Fruit fly (Drosophila melanogaster) whole organism, embryonic: ENCODE data around the gene ppk30.

Experiments used
- Bgb ChIP-seq: fragments of 200-800 bp; sonication (Bioruptor generic); IDR thresholded peaks from 2 replicates; pipeline ENCODE4 v1.3.6; 2022; ENCODE audit warnings: missing biosample characterization, missing genetic modification characterization; ENCODE audit not compliant: partially characterized antibody
- CG10462 ChIP-seq: fragments of 200-800 bp; sonication (Bioruptor generic); optimal IDR thresholded peaks from 2 replicates; lab custom pipeline; 2016; ENCODE audit warnings: missing biosample characterization, missing genetic modification characterization
- CG12155 ChIP-seq: fragments of 200-800 bp; sonication (Bioruptor generic); optimal IDR thresholded peaks from 3 replicates; lab custom pipeline; 2016; ENCODE audit warnings: missing biosample characterization, missing genetic modification characterization
- CG12299 ChIP-seq: fragments of 200-800 bp; sonication (Bioruptor generic); optimal IDR thresholded peaks from 2 replicates; lab custom pipeline; 2018; ENCODE audit warnings: missing biosample characterization, mild to moderate bottlenecking, missing genetic modification characterization
- CG12744 ChIP-seq: fragments of 200-800 bp; sonication (Bioruptor generic); optimal IDR thresholded peaks from 2 replicates; lab custom pipeline; 2016; ENCODE audit warnings: missing biosample characterization, missing genetic modification characterization
- CG13624 ChIP-seq: fragments of 200-800 bp; sonication (Bioruptor generic); optimal IDR thresholded peaks from 2 replicates; lab custom pipeline; 2016; ENCODE audit warnings: missing biosample characterization, missing genetic modification characterization
- CG13775 ChIP-seq: fragments of 200-800 bp; sonication (Bioruptor generic); optimal IDR thresholded peaks from 3 replicates; lab custom pipeline; 2017; ENCODE audit warnings: missing biosample characterization, mild to moderate bottlenecking, missing genetic modification characterization
- CG15011 ChIP-seq: fragments of 200-800 bp; sonication (Bioruptor generic); optimal IDR thresholded peaks from 3 replicates; lab custom pipeline; 2018; ENCODE audit warnings: missing biosample characterization, mild to moderate bottlenecking, missing genetic modification characterization
- CG17328 ChIP-seq: fragments of 200-800 bp; sonication (Bioruptor generic); IDR thresholded peaks from 2 replicates; pipeline ENCODE4 v1.3.6; 2022; ENCODE audit warnings: missing biosample characterization, missing genetic modification characterization
- CG18262 ChIP-seq: fragments of 200-800 bp; optimal IDR thresholded peaks from 3 replicates; lab custom pipeline; 2019; ENCODE audit warnings: missing biosample characterization, mild to moderate bottlenecking, missing genetic modification characterization, moderate library complexity
- CG18599 ChIP-seq: fragments of 200-800 bp; sonication (Bioruptor generic); optimal IDR thresholded peaks from 3 replicates; lab custom pipeline; 2017; ENCODE audit warnings: missing biosample characterization, missing genetic modification characterization, mild to moderate bottlenecking, moderate library complexity, missing genetic modification reagents
- CG3065 ChIP-seq: fragments of 200-800 bp; sonication (Bioruptor generic); optimal IDR thresholded peaks from 2 replicates; lab custom pipeline; 2016; ENCODE audit warnings: missing biosample characterization, missing genetic modification characterization
- CG33213 ChIP-seq: fragments of 200-800 bp; sonication (Bioruptor generic); optimal IDR thresholded peaks from 3 replicates; lab custom pipeline; 2016; ENCODE audit warnings: missing biosample characterization, missing genetic modification characterization
- CG34224 ChIP-seq: fragments of 200-800 bp; sonication (Bioruptor generic); IDR thresholded peaks from 3 replicates; pipeline ENCODE4 v1.3.6; 2022; ENCODE audit warnings: missing biosample characterization, missing genetic modification characterization; ENCODE audit not compliant: partially characterized antibody
- CG3726 ChIP-seq: fragments of 200-800 bp; sonication (Bioruptor generic); IDR thresholded peaks from 3 replicates; pipeline ENCODE4, ENCODE4 v1.3.6; 2022; ENCODE audit warnings: missing biosample characterization, missing genetic modification characterization
- CG3838 ChIP-seq: fragments of 200-800 bp; sonication (Bioruptor generic); optimal IDR thresholded peaks from 3 replicates; lab custom pipeline; 2016; ENCODE audit warnings: missing biosample characterization, missing genetic modification characterization
- CG4424 ChIP-seq: fragments of 200-800 bp; sonication (Bioruptor generic); optimal IDR thresholded peaks from 3 replicates; lab custom pipeline; 2016; ENCODE audit warnings: missing biosample characterization, missing genetic modification characterization
- CG4707 ChIP-seq: fragments of 200-800 bp; sonication (Bioruptor generic); optimal IDR thresholded peaks from 2 replicates; lab custom pipeline; 2018; ENCODE audit warnings: missing biosample characterization, mild to moderate bottlenecking, missing genetic modification characterization, moderate library complexity
- CG5245 ChIP-seq: fragments of 200-800 bp; sonication (Bioruptor generic); optimal IDR thresholded peaks from 3 replicates; lab custom pipeline; 2016; ENCODE audit warnings: missing biosample characterization, missing genetic modification characterization
- CG6272 ChIP-seq: fragments of 200-800 bp; sonication (Bioruptor generic); IDR thresholded peaks from 2 replicates; pipeline ENCODE4 v1.3.6; 2022; ENCODE audit warnings: missing biosample characterization, missing genetic modification characterization
- CG6654 ChIP-seq: fragments of 200-800 bp; sonication (Bioruptor generic); optimal IDR thresholded peaks from 2 replicates; lab custom pipeline; 2017; ENCODE audit warnings: missing biosample characterization, mild to moderate bottlenecking, missing genetic modification characterization
- CG6689 ChIP-seq: fragments of 200-800 bp; sonication (Bioruptor generic); IDR thresholded peaks from 2 replicates; pipeline ENCODE4 v1.3.6; 2022; ENCODE audit warnings: missing biosample characterization, missing genetic modification characterization
- CG7786 ChIP-seq: fragments of 200-800 bp; sonication (Bioruptor generic); optimal IDR thresholded peaks from 2 replicates; lab custom pipeline; 2016; ENCODE audit warnings: missing biosample characterization, missing genetic modification characterization
- CG8478 ChIP-seq: fragments of >200 bp; optimal IDR thresholded peaks from 2 replicates; lab custom pipeline; 2018
- CG9609 ChIP-seq: fragments of 200-800 bp; sonication (Bioruptor generic); optimal IDR thresholded peaks from 3 replicates; lab custom pipeline; 2016; ENCODE audit warnings: missing biosample characterization, missing genetic modification characterization
- CG9932 ChIP-seq: fragments of 200-800 bp; sonication (Bioruptor generic); IDR thresholded peaks from 2 replicates; pipeline ENCODE4 v1.3.6; 2022; ENCODE audit warnings: missing biosample characterization, missing genetic modification characterization
- CkIIα-i1 ChIP-seq: fragments of 200-800 bp; sonication (Bioruptor generic); IDR thresholded peaks from 2 replicates; pipeline ENCODE4 v1.3.6; 2022; ENCODE audit warnings: missing biosample characterization, missing genetic modification characterization
- Hmx ChIP-seq: fragments of 200-800 bp; sonication (Bioruptor generic); optimal IDR thresholded peaks from 2 replicates; lab custom pipeline; 2016; ENCODE audit warnings: missing biosample characterization, missing genetic modification characterization
- NFAT ChIP-seq: fragments of 200-800 bp; sonication (Bioruptor generic); IDR thresholded peaks from 2 replicates; pipeline ENCODE4 v1.3.6; 2022; ENCODE audit warnings: missing biosample characterization, missing genetic modification characterization
- Opbp ChIP-seq: fragments of 200-800 bp; sonication (Bioruptor generic); IDR thresholded peaks from 3 replicates; pipeline ENCODE4 v1.3.6; 2022; ENCODE audit warnings: missing biosample characterization, missing genetic modification characterization; ENCODE audit not compliant: partially characterized antibody
- Spps ChIP-seq: fragments of 200-800 bp; sonication (Bioruptor generic); optimal IDR thresholded peaks from 2 replicates; lab custom pipeline; 2018; ENCODE audit warnings: missing biosample characterization, mild to moderate bottlenecking, missing genetic modification characterization
- ap ChIP-seq: fragments of 200-800 bp; sonication (Bioruptor generic); IDR thresholded peaks from 2 replicates; pipeline ENCODE4 v1.3.6; 2022; ENCODE audit warnings: missing biosample characterization, missing genetic modification characterization
- ase ChIP-seq: fragments of 200-800 bp; sonication (Bioruptor generic); IDR thresholded peaks from 3 replicates; pipeline ENCODE4 v1.3.6; 2022; ENCODE audit warnings: missing biosample characterization, missing genetic modification characterization
- bbx ChIP-seq: fragments of 200-800 bp; sonication (Bioruptor generic); IDR thresholded peaks from 2 replicates; pipeline ENCODE4 v1.3.6; 2022; ENCODE audit warnings: missing biosample characterization, missing genetic modification characterization; ENCODE audit not compliant: partially characterized antibody
- chm ChIP-seq: fragments of 200-800 bp; sonication (Bioruptor generic); IDR thresholded peaks from 2 replicates; pipeline ENCODE4 v1.3.6; 2022; ENCODE audit warnings: missing biosample characterization, missing genetic modification characterization
- crp ChIP-seq, 2 experiments: fragments of 200-800 bp; sonication (Bioruptor generic); optimal IDR thresholded peaks; 2 replicates in 1 of 2; 3 replicates in 1 of 2; lab custom pipeline; 2017; ENCODE audit warnings: missing biosample characterization in 2 of 2, missing genetic modification characterization in 2 of 2, mild to moderate bottlenecking in 1 of 2, moderate library complexity in 1 of 2
- disco-r ChIP-seq: fragments of 200-800 bp; sonication (Bioruptor generic); optimal IDR thresholded peaks from 2 replicates; lab custom pipeline; 2016; ENCODE audit warnings: missing biosample characterization, missing genetic modification characterization
- grn ChIP-seq: fragments of 200-800 bp; sonication (Bioruptor generic); optimal IDR thresholded peaks from 3 replicates; lab custom pipeline; 2017; ENCODE audit warnings: missing biosample characterization, missing genetic modification characterization
- ind ChIP-seq: fragments of 200-800 bp; sonication (Bioruptor generic); optimal IDR thresholded peaks from 3 replicates; lab custom pipeline; 2016; ENCODE audit warnings: missing biosample characterization, missing genetic modification characterization
- knrl ChIP-seq: fragments of 200-800 bp; sonication (Bioruptor generic); IDR thresholded peaks from 3 replicates; pipeline ENCODE4 v1.3.6; 2022; ENCODE audit warnings: missing biosample characterization, missing genetic modification characterization; ENCODE audit not compliant: partially characterized antibody
- lola ChIP-seq, 3 experiments: fragments of >200 bp in 2 of 3; fragments of 200-800 bp in 1 of 3; sonication (Bioruptor generic) in 1 of 3; optimal IDR thresholded peaks; 2 replicates each; lab custom pipeline; 2017 to 2019; ENCODE audit warnings: missing biosample characterization in 3 of 3, missing genetic modification characterization in 3 of 3, mild to moderate bottlenecking in 1 of 3, moderate library complexity in 1 of 3
- lov ChIP-seq, 2 experiments: fragments of 200-800 bp in 1 of 2; fragments of >200 bp in 1 of 2; sonication (Bioruptor generic) in 1 of 2; IDR thresholded peaks in 1 of 2; optimal IDR thresholded peaks in 1 of 2; 2 replicates in 1 of 2; 3 replicates in 1 of 2; pipeline versions ENCODE4 v1.3.6 to Lab custom; 2017 to 2022; ENCODE audit warnings: missing biosample characterization in 1 of 2, missing genetic modification characterization in 1 of 2
- phol ChIP-seq: fragments of 200-800 bp; sonication (Bioruptor generic); optimal IDR thresholded peaks from 3 replicates; lab custom pipeline; 2018; ENCODE audit warnings: missing biosample characterization, mild to moderate bottlenecking, missing genetic modification characterization, moderate library complexity
- pros ChIP-seq: fragments of 200-800 bp; sonication (Bioruptor generic); optimal IDR thresholded peaks from 3 replicates; lab custom pipeline; 2019; ENCODE audit warnings: missing biosample characterization, mild to moderate bottlenecking, missing genetic modification characterization, moderate library complexity
- run ChIP-seq: fragments of 200-800 bp; sonication (Bioruptor generic); optimal IDR thresholded peaks from 3 replicates; lab custom pipeline; 2018; ENCODE audit warnings: missing biosample characterization, mild to moderate bottlenecking, missing genetic modification characterization
- sc ChIP-seq, 3 experiments: fragments of >200 bp in 2 of 3; fragments of 200-800 bp in 1 of 3; sonication (Bioruptor generic) in 1 of 3; optimal IDR thresholded peaks; 2 replicates in 2 of 3; 3 replicates in 1 of 3; lab custom pipeline; 2017; ENCODE audit warnings: mild to moderate bottlenecking in 1 of 3, missing biosample characterization in 1 of 3, missing genetic modification characterization in 1 of 3, missing genetic modification reagents in 1 of 3
- sisA ChIP-seq: fragments of 200-800 bp; sonication (Bioruptor generic); IDR thresholded peaks from 2 replicates; pipeline ENCODE4 v1.3.6; 2022; ENCODE audit warnings: missing biosample characterization, missing genetic modification characterization
- slbo ChIP-seq: fragments of 200-800 bp; sonication (Bioruptor generic); IDR thresholded peaks from 2 replicates; pipeline ENCODE4 v1.3.6; 2022; ENCODE audit warnings: missing biosample characterization, missing genetic modification characterization
- tna ChIP-seq: fragments of 200-800 bp; sonication (Bioruptor generic); IDR thresholded peaks from 2 replicates; pipeline ENCODE4 v1.3.6; 2022; ENCODE audit warnings: missing biosample characterization, missing genetic modification characterization; ENCODE audit not compliant: partially characterized antibody
- tup ChIP-seq: fragments of 200-800 bp; sonication (Bioruptor generic); optimal IDR thresholded peaks from 2 replicates; lab custom pipeline; 2016; ENCODE audit warnings: missing biosample characterization, mild to moderate bottlenecking, missing genetic modification characterization, moderate library complexity

ppk30 gene

dm6 chr3R:29696359-29696758 is 27.4 kb downstream of the ppk30 start (continued):
- no peak for TF ChIP-seq CG6654 (GFP tag; lab: Kevin White, UChicago)
- TF ChIP-seq CG4424 (GFP tag; lab: Kevin White, UChicago): peak; percentile 36
- no peak for TF ChIP-seq Bgb
- TF ChIP-seq Opbp (GFP tag; lab: Robert Waterston, UW): no peak
- TF ChIP-seq ind (GFP tag; lab: Kevin White, UChicago): no peak
- TF ChIP-seq CG3726 (GFP tag; lab: Robert Waterston, UW): no peak
- TF ChIP-seq CG7786 (GFP tag; lab: Kevin White, UChicago): no peak
- TF ChIP-seq CG8478 (lab: Kevin White, UChicago): no peak
- TF ChIP-seq CkIIα-i1: no peak
- no peak for TF ChIP-seq CG3065
- TF ChIP-seq sc (optimal IDR thresholded peaks at IDR 0.05; lab: Kevin White, UChicago): no peak
- TF ChIP-seq sc (GFP tag; optimal IDR thresholded peaks at IDR 0.05; lab: Kevin White, UChicago): no peak
- TF ChIP-seq CG6272 (GFP tag; lab: Robert Waterston, UW): no peak
- no peak for TF ChIP-seq NFAT
- TF ChIP-seq CG33213 (GFP tag; lab: Kevin White, UChicago): no peak
- 0 out of 2 replicates have a peak, but pooled peaks have one; percentile 20 for TF ChIP-seq CG6689 (GFP tag; lab: Robert Waterston, UW)
- peak in 1 of 3 experiments; percentile 28 for TF ChIP-seq lola (GFP tag; optimal IDR thresholded peaks at IDR 0.05; lab: Kevin White, UChicago)
- TF ChIP-seq Hmx (GFP tag; lab: Kevin White, UChicago): no peak
- TF ChIP-seq CG9932 (GFP tag; lab: Robert Waterston, UW): no peak
- TF ChIP-seq CG13775 (GFP tag; lab: Kevin White, UChicago): no peak
- TF ChIP-seq grn (GFP tag; lab: Kevin White, UChicago): no peak
- no peak for TF ChIP-seq CG10462 (GFP tag; lab: Kevin White, UChicago)
- no peak for TF ChIP-seq ase (GFP tag; lab: Robert Waterston, UW)
- TF ChIP-seq CG18599 (GFP tag; lab: Kevin White, UChicago): no peak
- no peak for TF ChIP-seq crp (GFP tag; optimal IDR thresholded peaks at IDR 0.05; lab: Kevin White, UChicago)
- TF ChIP-seq bbx (GFP tag; lab: Robert Waterston, UW): no peak
- TF ChIP-seq tup: no peak
- peak; percentile 71 for TF ChIP-seq CG17328 (GFP tag; lab: Robert Waterston, UW)
- TF ChIP-seq lov (optimal IDR thresholded peaks at IDR 0.05; lab: Kevin White, UChicago): no peak
- TF ChIP-seq lov (GFP tag; IDR thresholded peaks at IDR 0.05; lab: Robert Waterston, UW): no peak
- no peak for TF ChIP-seq CG3838 (GFP tag; lab: Kevin White, UChicago)
- no peak for TF ChIP-seq CG12744 (GFP tag; lab: Kevin White, UChicago)
- no peak for TF ChIP-seq tna
- no peak for TF ChIP-seq slbo (GFP tag; lab: Robert Waterston, UW)
- no peak for TF ChIP-seq pros (GFP tag; lab: Kevin White, UChicago)
- TF ChIP-seq CG34224: no peak
- peak; percentile 38 for TF ChIP-seq CG18262 (tag; lab: Kevin White, UChicago)
- TF ChIP-seq Spps: no peak
- TF ChIP-seq CG12299: no peak
- no peak for TF ChIP-seq CG5245 (GFP tag; lab: Kevin White, UChicago)
- TF ChIP-seq chm (GFP tag; lab: Robert Waterston, UW): no peak
- no peak for TF ChIP-seq ap
- TF ChIP-seq CG15011 (GFP tag; lab: Kevin White, UChicago): no peak
- TF ChIP-seq sisA: peak; percentile 34
- TF ChIP-seq run (tag; lab: Kevin White, UChicago): no peak
- TF ChIP-seq knrl (GFP tag; lab: Robert Waterston, UW): no peak
- no peak for TF ChIP-seq disco-r (GFP tag; lab: Kevin White, UChicago)
- TF ChIP-seq CG12155 (GFP tag; lab: Kevin White, UChicago): no peak
- TF ChIP-seq CG9609: no peak
- TF ChIP-seq CG13624: no peak
- TF ChIP-seq phol: peak; percentile 48
- TF ChIP-seq CG4707 (GFP tag; lab: Kevin White, UChicago): no peak
